Worm (Caenorhabditis elegans) whole organism, mixed stage, embryonic: ENCODE data around the gene pkg-2.

Source experiments
- ceh-83 ChIP-seq: fragments of 200-800 bp; sonication (Bioruptor generic); optimal IDR thresholded peaks from 2 replicates; lab custom pipeline; 2018; ENCODE audit warnings: mild to moderate bottlenecking, missing genetic modification characterization, missing compliant biosample characterization
- ces-1 ChIP-seq: fragments of 150-350 bp; optimal IDR thresholded peaks from 2 replicates; lab custom pipeline; 2014; ENCODE audit warnings: missing biosample characterization, missing genetic modification reagents, missing genetic modification characterization
- ztf-11 ChIP-seq: fragments of 150-350 bp; optimal IDR thresholded peaks from 2 replicates; lab custom pipeline; 2014; ENCODE audit warnings: missing biosample characterization, missing genetic modification characterization

ce11 chrIV:8476166-8476565 lies 44.5 kb upstream of the pkg-2 start:
- TF ChIP-seq ces-1 (GFP tag; lab: Kevin White, UChicago), result no peak
- TF ChIP-seq ceh-83 (GFP tag; lab: Kevin White, UChicago), result no peak
- TF ChIP-seq ztf-11 (tag; lab: Kevin White, UChicago), result no peak
